Fruit fly (Drosophila melanogaster) whole organism, embryonic: ENCODE measurements around the gene spg.
A peak's percentile ranks its signal among the peaks of the same experiment; 100 is the strongest.

ENCODE experiments used
- Atf3 ChIP-seq: fragments of 200-800 bp; sonication (Bioruptor generic); optimal IDR thresholded peaks from 3 replicates; lab custom pipeline; 2016; ENCODE audit warnings: missing biosample characterization, missing genetic modification characterization
- C15 ChIP-seq: fragments of 200-800 bp; sonication (Bioruptor generic); IDR thresholded peaks from 3 replicates; pipeline ENCODE4 v1.3.6; 2022; ENCODE audit warnings: missing biosample characterization, missing genetic modification characterization
- CG11504 ChIP-seq: fragments of 200-800 bp; sonication (Bioruptor generic); optimal IDR thresholded peaks from 3 replicates; lab custom pipeline; 2019; ENCODE audit warnings: missing biosample characterization, mild to moderate bottlenecking, missing genetic modification characterization, moderate library complexity
- CG15479 ChIP-seq: fragments of 200-800 bp; sonication (Bioruptor generic); optimal IDR thresholded peaks from 3 replicates; lab custom pipeline; 2019; ENCODE audit warnings: missing biosample characterization, mild to moderate bottlenecking, missing genetic modification characterization, moderate library complexity
- CG15514 ChIP-seq: fragments of 200-800 bp; sonication (Bioruptor generic); optimal IDR thresholded peaks from 3 replicates; lab custom pipeline; 2017; ENCODE audit warnings: missing biosample characterization, missing genetic modification characterization, mild to moderate bottlenecking, moderate library complexity, missing genetic modification reagents
- CG16813 ChIP-seq: fragments of 200-800 bp; sonication (Bioruptor generic); IDR thresholded peaks from 3 replicates; pipeline ENCODE4 v1.3.6; 2022; ENCODE audit warnings: missing biosample characterization, missing genetic modification characterization; ENCODE audit not compliant: partially characterized antibody
- CG1792 ChIP-seq: fragments of 200-800 bp; sonication (Bioruptor generic); optimal IDR thresholded peaks from 2 replicates; lab custom pipeline; 2016; ENCODE audit warnings: missing biosample characterization, missing genetic modification characterization
- CG1832 ChIP-seq: fragments of 200-800 bp; sonication (Bioruptor generic); optimal IDR thresholded peaks from 2 replicates; lab custom pipeline; 2017; ENCODE audit warnings: missing biosample characterization, mild to moderate bottlenecking, missing genetic modification characterization, inconsistent platforms
- CG18599 ChIP-seq: fragments of 200-800 bp; sonication (Bioruptor generic); optimal IDR thresholded peaks from 3 replicates; lab custom pipeline; 2017; ENCODE audit warnings: missing biosample characterization, missing genetic modification characterization, mild to moderate bottlenecking, moderate library complexity, missing genetic modification reagents
- CG2120 ChIP-seq: fragments of 200-800 bp; sonication (Bioruptor generic); optimal IDR thresholded peaks from 3 replicates; lab custom pipeline; 2016; ENCODE audit warnings: missing biosample characterization, missing genetic modification characterization
- CG4282 ChIP-seq: fragments of 200-800 bp; sonication (Bioruptor generic); optimal IDR thresholded peaks from 2 replicates; lab custom pipeline; 2016; ENCODE audit warnings: missing biosample characterization, missing genetic modification characterization
- CG8944 ChIP-seq: fragments of 200-800 bp; sonication (Bioruptor generic); optimal IDR thresholded peaks from 3 replicates; lab custom pipeline; 2016; ENCODE audit warnings: missing biosample characterization, missing genetic modification characterization
- D ChIP-seq, 2 experiments: fragments of 200-800 bp in 1 of 2; fragments of >200 bp in 1 of 2; sonication (Bioruptor generic) in 1 of 2; optimal IDR thresholded peaks; 2 replicates in 1 of 2; 3 replicates in 1 of 2; lab custom pipeline; 2017; ENCODE audit warnings: mild to moderate bottlenecking in 1 of 2, missing biosample characterization in 1 of 2, missing genetic modification characterization in 1 of 2, missing genetic modification reagents in 1 of 2
- Dref ChIP-seq: fragments of 200-800 bp; sonication (Bioruptor generic); IDR thresholded peaks from 2 replicates; pipeline ENCODE4 v1.3.6; 2022; ENCODE audit warnings: missing biosample characterization, missing genetic modification characterization
- Ets65A ChIP-seq: fragments of 200-800 bp; sonication (Bioruptor generic); peaks from one replicate; lab custom pipeline; 2016; ENCODE audit warnings: missing biosample characterization, missing genetic modification characterization
- Gsc ChIP-seq: fragments of 200-800 bp; sonication (Bioruptor generic); IDR thresholded peaks from 2 replicates; pipeline ENCODE4 v1.3.6; 2022; ENCODE audit warnings: missing biosample characterization, missing genetic modification characterization
- HLHmδ ChIP-seq: fragments of 200-800 bp; sonication (Bioruptor generic); optimal IDR thresholded peaks from 2 replicates; lab custom pipeline; 2018; ENCODE audit warnings: missing biosample characterization, mild to moderate bottlenecking, missing genetic modification characterization, moderate library complexity
- NFAT ChIP-seq: fragments of 200-800 bp; sonication (Bioruptor generic); IDR thresholded peaks from 2 replicates; pipeline ENCODE4 v1.3.6; 2022; ENCODE audit warnings: missing biosample characterization, missing genetic modification characterization
- NK7.1 ChIP-seq: fragments of 200-800 bp; sonication (Bioruptor generic); optimal IDR thresholded peaks from 3 replicates; lab custom pipeline; 2016; ENCODE audit warnings: missing biosample characterization, missing genetic modification characterization
- Nf-YA ChIP-seq: fragments of 200-800 bp; sonication (Bioruptor generic); IDR thresholded peaks from 2 replicates; pipeline ENCODE4 v1.3.6; 2022; ENCODE audit warnings: missing biosample characterization, missing genetic modification characterization
- Optix ChIP-seq: fragments of 200-800 bp; sonication (Bioruptor generic); IDR thresholded peaks from 3 replicates; pipeline ENCODE4 v1.3.6; 2022; ENCODE audit warnings: missing biosample characterization, missing genetic modification characterization
- Six4 ChIP-seq: fragments of 200-800 bp; sonication (Bioruptor generic); optimal IDR thresholded peaks from 2 replicates; lab custom pipeline; 2016; ENCODE audit warnings: missing biosample characterization, missing genetic modification characterization
- Sox102F ChIP-seq: fragments of 200-800 bp; sonication (Bioruptor generic); optimal IDR thresholded peaks from 2 replicates; lab custom pipeline; 2018; ENCODE audit warnings: missing biosample characterization, mild to moderate bottlenecking, missing genetic modification characterization, moderate library complexity
- Tbp ChIP-seq: fragments of >200 bp; optimal IDR thresholded peaks from 2 replicates; lab custom pipeline; 2018; ENCODE audit warnings: missing biosample characterization, missing genetic modification characterization
- bsh ChIP-seq, 2 experiments: fragments of 200-800 bp; sonication (Bioruptor generic); optimal IDR thresholded peaks; 2 replicates each; lab custom pipeline; 2017 to 2018; ENCODE audit warnings: mild to moderate bottlenecking in 2 of 2, missing biosample characterization in 2 of 2, missing genetic modification characterization in 2 of 2, moderate library complexity in 1 of 2
- cas ChIP-seq: fragments of 200-800 bp; sonication (Bioruptor generic); IDR thresholded peaks from 2 replicates; pipeline ENCODE4 v1.3.6; 2022; ENCODE audit warnings: missing biosample characterization, missing genetic modification characterization
- chif ChIP-seq, 2 experiments: fragments of 200-800 bp; sonication (Bioruptor generic); optimal IDR thresholded peaks; 3 replicates each; lab custom pipeline; 2016; ENCODE audit warnings: missing biosample characterization in 2 of 2, missing genetic modification characterization in 2 of 2
- gfzf ChIP-seq: fragments of 200-800 bp; sonication (Bioruptor generic); optimal IDR thresholded peaks from 2 replicates; lab custom pipeline; 2016; ENCODE audit warnings: missing biosample characterization, mild to moderate bottlenecking, missing genetic modification characterization, moderate library complexity
- grn ChIP-seq: fragments of 200-800 bp; sonication (Bioruptor generic); optimal IDR thresholded peaks from 3 replicates; lab custom pipeline; 2017; ENCODE audit warnings: missing biosample characterization, missing genetic modification characterization
- gsb ChIP-seq: fragments of 200-800 bp; sonication (Bioruptor generic); IDR thresholded peaks from 2 replicates; pipeline ENCODE4 v1.3.6; 2022; ENCODE audit warnings: missing biosample characterization, missing genetic modification characterization
- gt ChIP-seq: fragments of 200-800 bp; sonication (Bioruptor generic); IDR thresholded peaks from 2 replicates; pipeline ENCODE4 v1.3.6; 2022; ENCODE audit warnings: missing biosample characterization, missing genetic modification characterization
- hkb ChIP-seq, 2 experiments: fragments of 200-800 bp in 1 of 2; fragments of >200 bp in 1 of 2; sonication (Bioruptor generic) in 1 of 2; IDR thresholded peaks in 1 of 2; optimal IDR thresholded peaks in 1 of 2; 2 replicates each; pipeline versions ENCODE4 v1.3.6 to Lab custom; 2017 to 2022; ENCODE audit warnings: missing biosample characterization in 1 of 2, missing genetic modification characterization in 1 of 2
- inv ChIP-seq: fragments of 200-800 bp; sonication (Bioruptor generic); IDR thresholded peaks from 2 replicates; pipeline ENCODE4 v1.3.6; 2022; ENCODE audit warnings: missing biosample characterization, missing genetic modification characterization; ENCODE audit not compliant: partially characterized antibody
- kni ChIP-seq: fragments of 200-800 bp; sonication (Bioruptor generic); optimal IDR thresholded peaks from 3 replicates; lab custom pipeline; 2017; ENCODE audit warnings: mild to moderate bottlenecking, missing biosample characterization, missing genetic modification reagents, missing genetic modification characterization
- lbe ChIP-seq: fragments of 200-800 bp; sonication (Bioruptor generic); optimal IDR thresholded peaks from 2 replicates; lab custom pipeline; 2016; ENCODE audit warnings: missing biosample characterization, mild to moderate bottlenecking, missing genetic modification characterization
- oc ChIP-seq: fragments of 200-800 bp; sonication (Bioruptor generic); optimal IDR thresholded peaks from 2 replicates; lab custom pipeline; 2018; ENCODE audit warnings: missing biosample characterization, mild to moderate bottlenecking, missing genetic modification characterization, moderate library complexity
- pan ChIP-seq, 4 experiments: fragments of >200 bp in 3 of 4; fragments of 200-800 bp in 1 of 4; sonication (Bioruptor generic) in 1 of 4; optimal IDR thresholded peaks in 3 of 4; IDR thresholded peaks in 1 of 4; 2 replicates each; pipeline versions ENCODE4 v1.3.6 to Lab custom; 2017 to 2022; ENCODE audit warnings: missing biosample characterization in 2 of 4, missing genetic modification characterization in 2 of 4, mixed read lengths in 1 of 4
- pnt ChIP-seq: fragments of 200-800 bp; sonication (Bioruptor generic); optimal IDR thresholded peaks from 3 replicates; lab custom pipeline; 2016; ENCODE audit warnings: missing biosample characterization, missing genetic modification characterization
- pros ChIP-seq: fragments of 200-800 bp; sonication (Bioruptor generic); optimal IDR thresholded peaks from 3 replicates; lab custom pipeline; 2019; ENCODE audit warnings: missing biosample characterization, mild to moderate bottlenecking, missing genetic modification characterization, moderate library complexity
- salm ChIP-seq: fragments of 200-800 bp; sonication (Bioruptor generic); optimal IDR thresholded peaks from 2 replicates; lab custom pipeline; 2018; ENCODE audit warnings: missing biosample characterization, mild to moderate bottlenecking, missing genetic modification characterization
- sens ChIP-seq: fragments of 200-800 bp; sonication (Bioruptor generic); peaks from one replicate; lab custom pipeline; 2016; ENCODE audit warnings: missing biosample characterization, missing genetic modification characterization
- slbo ChIP-seq: fragments of 200-800 bp; sonication (Bioruptor generic); IDR thresholded peaks from 2 replicates; pipeline ENCODE4 v1.3.6; 2022; ENCODE audit warnings: missing biosample characterization, missing genetic modification characterization
- sqz ChIP-seq: fragments of 200-800 bp; sonication (Bioruptor generic); optimal IDR thresholded peaks from 3 replicates; lab custom pipeline; 2018; ENCODE audit warnings: missing biosample characterization, mild to moderate bottlenecking, missing genetic modification characterization
- sug ChIP-seq: fragments of 200-800 bp; optimal IDR thresholded peaks from 2 replicates; lab custom pipeline; 2019; ENCODE audit warnings: missing biosample characterization, mild to moderate bottlenecking, missing genetic modification characterization, moderate library complexity
- tup ChIP-seq: fragments of 200-800 bp; sonication (Bioruptor generic); optimal IDR thresholded peaks from 2 replicates; lab custom pipeline; 2016; ENCODE audit warnings: missing biosample characterization, mild to moderate bottlenecking, missing genetic modification characterization, moderate library complexity
- twi ChIP-seq: fragments of 200-800 bp; optimal IDR thresholded peaks from 2 replicates; lab custom pipeline; 2019; ENCODE audit warnings: missing biosample characterization, mild to moderate bottlenecking, missing genetic modification characterization, moderate library complexity
- tx ChIP-seq: fragments of 200-800 bp; sonication (Bioruptor generic); optimal IDR thresholded peaks from 2 replicates; lab custom pipeline; 2016; ENCODE audit warnings: missing biosample characterization, missing genetic modification characterization
- usp ChIP-seq: fragments of >200 bp; optimal IDR thresholded peaks from 2 replicates; lab custom pipeline; 2017; ENCODE audit warnings: missing biosample characterization, missing genetic modification characterization
- z ChIP-seq: fragments of 200-800 bp; sonication (Bioruptor generic); IDR thresholded peaks from 3 replicates; pipeline ENCODE4 v1.3.6; 2022; ENCODE audit warnings: missing biosample characterization, missing genetic modification characterization

spg gene

DNA sequence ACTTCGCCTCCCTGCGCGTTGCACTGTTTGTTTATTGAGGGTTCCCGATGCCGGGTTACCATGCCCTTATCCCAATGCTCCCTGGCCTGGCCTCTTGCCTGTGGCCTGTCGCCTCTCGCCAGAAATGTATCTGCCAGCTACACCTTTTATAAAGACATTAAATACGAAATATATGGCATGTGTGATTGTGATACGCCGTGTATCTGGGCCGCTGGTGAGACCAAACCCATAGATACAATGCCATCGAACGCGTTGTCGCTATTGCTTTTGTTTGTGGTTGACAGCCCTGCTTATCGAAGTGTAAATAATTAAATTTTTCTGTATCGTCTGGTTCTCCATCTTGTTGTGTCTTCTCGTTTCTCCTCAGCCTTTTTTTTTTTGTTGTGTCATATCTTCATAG is 15.5 kb downstream of the spg start (continued):
- TF ChIP-seq CG1792 (GFP tag; lab: Kevin White, UChicago) (no peak), Tbp (GFP tag; lab: Kevin White, UChicago) (no peak), Ets65A (GFP tag; lab: Kevin White, UChicago) (no peak), C15 (GFP tag; lab: Robert Waterston, UW) (no peak), CG15514 (GFP tag; lab: Kevin White, UChicago) (no peak), z (GFP tag; lab: Robert Waterston, UW) (no peak), usp (GFP tag; lab: Kevin White, UChicago) (no peak), slbo (no peak), cas (GFP tag; lab: Robert Waterston, UW) (no peak), hkb (optimal IDR thresholded peaks at IDR 0.05; lab: Kevin White, UChicago) (no peak), hkb (GFP tag; IDR thresholded peaks at IDR 0.05; lab: Robert Waterston, UW) (no peak), CG4282 (GFP tag; lab: Kevin White, UChicago) (no peak), sug (tag; lab: Kevin White, UChicago) (no peak), bsh (GFP tag; optimal IDR thresholded peaks at IDR 0.05; lab: Kevin White, UChicago) (no peak), Sox102F (GFP tag; lab: Kevin White, UChicago) (no peak), Dref (no peak), chif (GFP tag; optimal IDR thresholded peaks at IDR 0.05; lab: Kevin White, UChicago) (no peak), CG2120 (GFP tag; lab: Kevin White, UChicago) (no peak), grn (GFP tag; lab: Kevin White, UChicago) (peak; percentile 51), gsb (GFP tag; lab: Robert Waterston, UW) (no peak), Optix (GFP tag; lab: Robert Waterston, UW) (no peak), CG11504 (tag; lab: Kevin White, UChicago) (no peak), NK7.1 (GFP tag; lab: Kevin White, UChicago) (no peak), inv (GFP tag; lab: Robert Waterston, UW) (no peak), Nf-YA (no peak), CG16813 (no peak), Gsc (GFP tag; lab: Robert Waterston, UW) (no peak), sqz (GFP tag; lab: Kevin White, UChicago) (peak; percentile 9), salm (tag; lab: Kevin White, UChicago) (no peak), CG18599 (GFP tag; lab: Kevin White, UChicago) (no peak), gt (GFP tag; lab: Robert Waterston, UW) (no peak), CG15479 (GFP tag; lab: Kevin White, UChicago) (peak; percentile 9), D (optimal IDR thresholded peaks at IDR 0.05; lab: Kevin White, UChicago) (peak; percentile 18), D (GFP tag; optimal IDR thresholded peaks at IDR 0.05; lab: Kevin White, UChicago) (no peak), CG8944 (GFP tag; lab: Kevin White, UChicago) (no peak), Six4 (no peak), sens (GFP tag; lab: Kevin White, UChicago) (peak; percentile 5)

DNA sequence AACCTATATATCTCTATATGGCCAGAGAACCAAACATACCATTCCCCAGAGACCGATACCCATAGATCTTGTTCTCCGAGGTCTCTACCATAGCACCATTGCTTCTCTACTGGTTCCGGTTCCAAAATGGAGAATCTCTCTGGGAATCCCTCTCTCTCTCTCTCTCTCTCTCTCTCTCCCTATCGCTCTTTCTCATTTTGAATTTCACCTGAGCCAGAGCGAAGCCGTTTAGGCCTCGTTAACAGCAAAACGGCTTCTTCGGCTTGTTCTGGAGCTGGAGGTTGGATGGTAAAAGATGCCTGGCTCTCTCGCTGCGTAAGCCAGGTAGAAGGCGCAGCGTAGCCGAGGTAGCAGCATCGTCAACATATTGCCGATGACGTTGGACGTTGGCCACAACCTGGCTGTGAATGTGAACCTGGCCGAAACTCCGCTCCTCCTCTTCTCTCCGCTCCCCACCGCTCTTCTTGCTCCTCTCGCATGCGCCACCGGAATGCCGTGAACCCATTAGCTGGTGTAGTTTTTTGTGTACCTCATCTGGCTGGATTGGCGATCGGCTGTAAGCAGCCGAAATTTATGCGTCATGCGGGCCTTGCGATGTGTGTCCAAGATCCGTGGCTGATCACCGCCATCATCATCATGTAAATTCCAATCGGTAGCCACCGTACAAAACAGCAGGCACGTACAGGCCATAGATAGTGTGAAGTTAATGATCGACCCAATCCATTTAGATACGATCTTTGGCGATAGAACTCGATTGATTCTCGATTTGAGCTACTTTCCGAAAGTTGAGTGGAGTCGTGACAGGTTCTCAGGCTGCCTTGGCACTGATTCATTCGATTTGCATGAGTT is 16.5 kb downstream of the spg start:
- TF ChIP-seq CG1832 (GFP tag; lab: Kevin White, UChicago) (peak; percentile 46), sens (GFP tag; lab: Kevin White, UChicago) (peak; percentile 28), tup (GFP tag; lab: Kevin White, UChicago) (no peak), gfzf (GFP tag; lab: Kevin White, UChicago) (no peak), tx (GFP tag; lab: Kevin White, UChicago) (no peak), oc (tag; lab: Kevin White, UChicago) (no peak), twi (tag; lab: Kevin White, UChicago) (no peak), kni (peak; percentile 73), NFAT (GFP tag; lab: Robert Waterston, UW) (no peak), pnt (GFP tag; lab: Kevin White, UChicago) (no peak), lbe (GFP tag; lab: Kevin White, UChicago) (peak; percentile 74), pros (GFP tag; lab: Kevin White, UChicago) (peak; percentile 39), pan (optimal IDR thresholded peaks at IDR 0.05; lab: Kevin White, UChicago) (no peak), pan (GFP tag; optimal IDR thresholded peaks at IDR 0.05 in 1 of 2, IDR thresholded peaks at IDR 0.05 in 1 of 2) (no peak), Atf3 (GFP tag; lab: Kevin White, UChicago) (peak; percentile 2), HLHmδ (GFP tag; lab: Kevin White, UChicago) (no peak), z (GFP tag; lab: Robert Waterston, UW) (peak; percentile 71)
